Worm (Caenorhabditis elegans): ENCODE results near the gene C28H8.2.

- TF ChIP-seq lin-13 (tag; optimal IDR thresholded peaks at IDR 0.05): no peak
- TF ChIP-seq unc-62 (GFP tag; optimal IDR thresholded peaks at IDR 0.05): no peak
- no peak for TF ChIP-seq mep-1 (tag; optimal IDR thresholded peaks at IDR 0.05)
These were observed 28.2 kb downstream of the C28H8.2 start, which contains the start of the genes F25B5.6 and F25B5.3 for ce11 chrIII:5948162-5948933.

All from whole organism, mixed stage, embryonic.